Worm (Caenorhabditis elegans): Measurements from ENCODE around the gene srx-67.

Gene srx-67

ce11 chrV:3931326-3931725, 14.7 kb downstream of the srx-67 start, which contains the start of gene srx-63:
Gene srx-63 (plus strand): TSS chrV:3931626.
- TF ChIP-seq C34F6.9 (tag; optimal IDR thresholded peaks at IDR 0.05) (no peak), nhr-23 (tag; optimal IDR thresholded peaks at IDR 0.05) (no peak), R02D3.7 (tag; optimal IDR thresholded peaks at IDR 0.05) (no peak), gmeb-1 (tag; optimal IDR thresholded peaks at IDR 0.05) (no peak), nhr-10 (tag; optimal IDR thresholded peaks at IDR 0.05) (no peak), nhr-6 (tag; optimal IDR thresholded peaks at IDR 0.05) (no peak), ceh-16 (tag; optimal IDR thresholded peaks at IDR 0.05) (no peak)

ce11 chrV:3935892-3936478, 19.4 kb downstream of the srx-67 start, which contains the start of gene cyp-35A5:
Gene cyp-35A5 (plus strand): TSS chrV:3936326.
- no peak for TF ChIP-seq unc-62 (GFP tag; optimal IDR thresholded peaks at IDR 0.05)
- TF ChIP-seq fos-1 (tag; optimal IDR thresholded peaks at IDR 0.05) = peak; percentile 7
- no peak for TF ChIP-seq mbf-1 (tag; optimal IDR thresholded peaks at IDR 0.05)

ce11 chrV:3938789-3939188, 22.2 kb downstream of the srx-67 start, which contains the start of gene cyp-35B1:
Gene cyp-35B1 (plus strand): TSS chrV:3939032.
- TF ChIP-seq mbf-1 (tag; optimal IDR thresholded peaks at IDR 0.05) (no peak), ceh-16 (tag; optimal IDR thresholded peaks at IDR 0.05) (no peak), egl-27 (tag; optimal IDR thresholded peaks at IDR 0.05) (no peak), mab-5 (tag; optimal IDR thresholded peaks at IDR 0.05) (no peak), R02D3.7 (tag; optimal IDR thresholded peaks at IDR 0.05) (no peak), ztf-1 (GFP tag; conservative IDR thresholded peaks at IDR 0.05) (no peak), sma-9 (GFP tag; optimal IDR thresholded peaks at IDR 0.05) (no peak), sma-9 (tag; optimal IDR thresholded peaks at IDR 0.05) (no peak), fos-1 (tag; optimal IDR thresholded peaks at IDR 0.05) (no peak), peb-1 (tag; optimal IDR thresholded peaks at IDR 0.05) (no peak)

ce11 chrV:3941860-3942259, 25.3 kb downstream of the srx-67 start, which contains the start of gene cyp-35B2:
Gene cyp-35B2 (plus strand): TSS chrV:3942160.
- TF ChIP-seq nhr-12 (tag; optimal IDR thresholded peaks at IDR 0.05) (no peak), nhr-21 (tag; optimal IDR thresholded peaks at IDR 0.05) (no peak), nhr-129 (tag; optimal IDR thresholded peaks at IDR 0.05) (no peak), sma-3 (GFP tag; optimal IDR thresholded peaks at IDR 0.05) (no peak)

- TF ChIP-seq ZK546.5 (tag; optimal IDR thresholded peaks at IDR 0.05) = no peak
- TF ChIP-seq nhr-25 (tag; optimal IDR thresholded peaks at IDR 0.05) = no peak
- no peak for TF ChIP-seq elt-3 (tag; optimal IDR thresholded peaks at IDR 0.05)
- TF ChIP-seq dmd-4 (tag; optimal IDR thresholded peaks at IDR 0.05) = no peak
- no peak for TF ChIP-seq peb-1 (tag; optimal IDR thresholded peaks at IDR 0.05)
- TF ChIP-seq zag-1 (tag; optimal IDR thresholded peaks at IDR 0.05) = no peak
- no peak for TF ChIP-seq mdl-1 (tag; optimal IDR thresholded peaks at IDR 0.05)
Observed at ce11 chrV:3943364-3943763, 26.8 kb downstream of the srx-67 start.

- TF ChIP-seq C34F6.9 (tag; optimal IDR thresholded peaks at IDR 0.05) (no peak), gmeb-1 (tag; optimal IDR thresholded peaks at IDR 0.05) (no peak), crh-2 (tag; optimal IDR thresholded peaks at IDR 0.05) (no peak), lin-13 (GFP tag; optimal IDR thresholded peaks at IDR 0.05) (no peak), ztf-11 (tag; optimal IDR thresholded peaks at IDR 0.05) (no peak), egl-27 (tag; optimal IDR thresholded peaks at IDR 0.05) (no peak), unc-55 (GFP tag; optimal IDR thresholded peaks at IDR 0.05) (no peak), nhr-12 (tag; optimal IDR thresholded peaks at IDR 0.05) (no peak), fos-1 (tag; optimal IDR thresholded peaks at IDR 0.05) (no peak)
Observed at ce11 chrV:3945053-3945452, 28.5 kb downstream of the srx-67 start, which contains the start of gene cyp-35B3. Gene cyp-35B3 (plus strand): TSS chrV:3945353.

ce11 chrV:3949723-3950122, 33.1 kb downstream of the srx-67 start, which contains the start of gene dach-1:
Gene dach-1 (plus strand): TSS chrV:3950023.
- TF ChIP-seq F13H6.1 (tag; optimal IDR thresholded peaks at IDR 0.05) (no peak), lsy-2 (tag; optimal IDR thresholded peaks at IDR 0.05) (no peak), nhr-23 (tag; optimal IDR thresholded peaks at IDR 0.05) (no peak), unc-62 (GFP tag; optimal IDR thresholded peaks at IDR 0.05) (no peak), Y55F3AM.14 (GFP tag; optimal IDR thresholded peaks at IDR 0.05) (no peak), ceh-16 (tag; optimal IDR thresholded peaks at IDR 0.05) (no peak), ZK546.5 (tag; optimal IDR thresholded peaks at IDR 0.05) (no peak), skn-1 (tag; optimal IDR thresholded peaks at IDR 0.05) (no peak), mab-5 (tag; optimal IDR thresholded peaks at IDR 0.05) (no peak), ztf-4 (tag; optimal IDR thresholded peaks at IDR 0.05) (no peak), mbf-1 (tag; optimal IDR thresholded peaks at IDR 0.05) (no peak), mdl-1 (tag; optimal IDR thresholded peaks at IDR 0.05) (no peak), unc-55 (GFP tag; optimal IDR thresholded peaks at IDR 0.05) (no peak), ama-1 (optimal IDR thresholded peaks at IDR 0.05) (no peak), elt-3 (tag; optimal IDR thresholded peaks at IDR 0.05) (no peak), crh-2 (tag; optimal IDR thresholded peaks at IDR 0.05) (no peak), snpc-4 (tag; optimal IDR thresholded peaks at IDR 0.05) (no peak), C34F6.9 (tag; optimal IDR thresholded peaks at IDR 0.05) (no peak), nhr-6 (tag; optimal IDR thresholded peaks at IDR 0.05) (no peak), R02D3.7 (tag; optimal IDR thresholded peaks at IDR 0.05) (no peak)

All from whole organism, L2 larva.